Fruit fly (Drosophila melanogaster) whole organism, embryonic: ENCODE measurements around the gene prg.

Experiments used
- CG6689 ChIP-seq: fragments of 200-800 bp; sonication (Bioruptor generic); IDR thresholded peaks from 2 replicates; pipeline ENCODE4 v1.3.6; 2022; ENCODE audit warnings: missing biosample characterization, missing genetic modification characterization
- bowl ChIP-seq: fragments of 200-800 bp; sonication (Bioruptor generic); IDR thresholded peaks from 2 replicates; pipeline ENCODE4 v1.3.6; 2022; ENCODE audit warnings: missing biosample characterization, missing genetic modification characterization
- mirr ChIP-seq: fragments of 200-800 bp; sonication (Bioruptor generic); optimal IDR thresholded peaks from 3 replicates; lab custom pipeline; 2018; ENCODE audit warnings: missing biosample characterization, mild to moderate bottlenecking, missing genetic modification characterization
- pho ChIP-seq: fragments of 200-800 bp; sonication (Bioruptor generic); optimal IDR thresholded peaks from 2 replicates; lab custom pipeline; 2016; ENCODE audit warnings: missing biosample characterization, missing genetic modification characterization

DNA sequence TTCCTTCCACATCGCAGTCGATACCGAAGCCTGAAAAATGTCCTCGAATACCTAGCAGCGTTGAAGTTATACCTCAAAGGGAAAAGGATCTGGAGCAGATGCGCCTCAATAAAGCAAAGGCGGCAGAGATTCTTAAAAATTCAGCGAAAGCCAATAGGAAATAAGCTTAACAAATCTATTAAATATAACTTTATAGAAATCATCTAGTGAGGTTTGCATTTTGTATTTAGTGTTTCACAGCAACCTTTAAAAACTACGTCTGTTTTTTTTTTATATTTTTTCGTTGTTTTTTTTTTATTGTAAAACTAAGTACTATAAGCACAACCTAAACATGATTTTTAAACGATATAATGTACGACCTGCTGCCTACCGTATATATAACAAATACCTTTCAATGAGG is 22.1 kb upstream of the prg start, which contains the start of gene CG31897:
- TF ChIP-seq mirr (GFP tag; lab: Kevin White, UChicago), result no peak
- no peak for TF ChIP-seq pho (GFP tag; lab: Kevin White, UChicago)
- TF ChIP-seq bowl (GFP tag; lab: Robert Waterston, UW), result no peak
- TF ChIP-seq CG6689, result no peak
